Worm (Caenorhabditis elegans) whole organism, mixed stage, embryonic: ENCODE measurements around the gene idpb-5.

ENCODE experiments used
- M03D4.4 ChIP-seq: sonication (generic microtip); optimal IDR thresholded peaks from 2 replicates; lab custom pipeline; 2017; ENCODE audit warnings: mild to moderate bottlenecking, missing genetic modification characterization, missing compliant biosample characterization
- bed-3 ChIP-seq: fragments of 200-800 bp; sonication (Bioruptor generic); optimal IDR thresholded peaks from 3 replicates; lab custom pipeline; 2018; ENCODE audit warnings: mild to moderate bottlenecking, missing genetic modification characterization, moderate library complexity, missing compliant biosample characterization
- blmp-1 ChIP-seq: fragments of 150-350 bp; optimal IDR thresholded peaks from 2 replicates; lab custom pipeline; 2014; ENCODE audit warnings: missing biosample characterization, missing genetic modification characterization
- ceh-39 ChIP-seq: fragments of 150-350 bp; optimal IDR thresholded peaks from 2 replicates; lab custom pipeline; 2014; ENCODE audit warnings: missing biosample characterization, missing genetic modification characterization
- ceh-83 ChIP-seq: fragments of 200-800 bp; sonication (Bioruptor generic); optimal IDR thresholded peaks from 2 replicates; lab custom pipeline; 2018; ENCODE audit warnings: mild to moderate bottlenecking, missing genetic modification characterization, missing compliant biosample characterization
- ces-1 ChIP-seq: fragments of 150-350 bp; optimal IDR thresholded peaks from 2 replicates; lab custom pipeline; 2014; ENCODE audit warnings: missing biosample characterization, missing genetic modification reagents, missing genetic modification characterization
- cnd-1 ChIP-seq: fragments of 200-800 bp; sonication (Bioruptor generic); optimal IDR thresholded peaks from 2 replicates; lab custom pipeline; 2018; ENCODE audit warnings: mild to moderate bottlenecking, missing genetic modification characterization, missing compliant biosample characterization
- drap-1 ChIP-seq: fragments of 200-800 bp; sonication (Bioruptor generic); optimal IDR thresholded peaks from 3 replicates; lab custom pipeline; 2018; ENCODE audit warnings: mild to moderate bottlenecking, missing genetic modification characterization, missing compliant biosample characterization
- elt-1 ChIP-seq: sonication (generic microtip); optimal IDR thresholded peaks from 2 replicates; lab custom pipeline; 2017; ENCODE audit warnings: missing genetic modification characterization, mild to moderate bottlenecking, missing compliant biosample characterization, antibody characterized with exemption, moderate library complexity, borderline replicate concordance; ENCODE audit not compliant: insufficient read depth
- elt-3 ChIP-seq: fragments of 150-350 bp; optimal IDR thresholded peaks from 2 replicates; lab custom pipeline; 2014; ENCODE audit warnings: missing biosample characterization, missing genetic modification characterization
- flh-1 ChIP-seq: fragments of 200-800 bp; sonication (Bioruptor generic); optimal IDR thresholded peaks from 2 replicates; lab custom pipeline; 2018; ENCODE audit warnings: mild to moderate bottlenecking, missing genetic modification characterization, moderate library complexity, missing compliant biosample characterization
- hlh-1 ChIP-seq: fragments of 150-350 bp; optimal IDR thresholded peaks from 2 replicates; lab custom pipeline; 2014; ENCODE audit warnings: missing biosample characterization, missing genetic modification reagents, missing genetic modification characterization
- lin-32 ChIP-seq: fragments of 200-800 bp; sonication (Bioruptor generic); optimal IDR thresholded peaks from 2 replicates; lab custom pipeline; 2018; ENCODE audit warnings: mild to moderate bottlenecking, missing genetic modification characterization, missing compliant biosample characterization
- lsy-2 ChIP-seq: fragments of 150-350 bp; optimal IDR thresholded peaks from 2 replicates; lab custom pipeline; 2014; ENCODE audit warnings: missing biosample characterization, missing genetic modification characterization
- mab-5 ChIP-seq: fragments of 150-350 bp; optimal IDR thresholded peaks from 2 replicates; lab custom pipeline; 2014; ENCODE audit warnings: missing biosample characterization, missing genetic modification characterization
- mep-1 ChIP-seq: fragments of 150-350 bp; optimal IDR thresholded peaks from 2 replicates; lab custom pipeline; 2017; ENCODE audit warnings: missing biosample characterization, missing genetic modification reagents, missing genetic modification characterization, inconsistent platforms
- mls-2 ChIP-seq: sonication (generic microtip); optimal IDR thresholded peaks from 2 replicates; lab custom pipeline; 2016; ENCODE audit warnings: mild to moderate bottlenecking, missing genetic modification characterization, moderate library complexity, missing compliant biosample characterization
- nhr-12 ChIP-seq: fragments of 150-350 bp; optimal IDR thresholded peaks from 2 replicates; lab custom pipeline; 2014; ENCODE audit warnings: missing biosample characterization, missing genetic modification characterization
- nhr-2 ChIP-seq: fragments of 150-350 bp; optimal IDR thresholded peaks from 2 replicates; lab custom pipeline; 2014; ENCODE audit warnings: missing biosample characterization, missing genetic modification characterization
- nhr-237 ChIP-seq: fragments of 150-350 bp; optimal IDR thresholded peaks from 2 replicates; lab custom pipeline; 2014; ENCODE audit warnings: missing biosample characterization, missing genetic modification characterization
- nhr-28 ChIP-seq: fragments of 150-350 bp; optimal IDR thresholded peaks from 2 replicates; lab custom pipeline; 2014; ENCODE audit warnings: missing biosample characterization, missing genetic modification characterization
- nhr-76 ChIP-seq: sonication (generic microtip); optimal IDR thresholded peaks from 2 replicates; lab custom pipeline; 2017; ENCODE audit warnings: missing biosample characterization, missing genetic modification characterization
- pha-4 ChIP-seq: fragments of 150-350 bp; optimal IDR thresholded peaks from 2 replicates; lab custom pipeline; 2018; ENCODE audit warnings: missing biosample characterization, missing genetic modification reagents, missing genetic modification characterization
- sem-2 ChIP-seq: fragments of 200-800 bp; sonication (Bioruptor generic); optimal IDR thresholded peaks from 2 replicates; lab custom pipeline; 2018; ENCODE audit warnings: mild to moderate bottlenecking, missing genetic modification characterization, missing compliant biosample characterization
- snpc-4 ChIP-seq: fragments of 150-350 bp; optimal IDR thresholded peaks from 2 replicates; lab custom pipeline; 2014; ENCODE audit warnings: missing biosample characterization, missing genetic modification characterization
- sptf-1 ChIP-seq: sonication (generic microtip); optimal IDR thresholded peaks from 2 replicates; lab custom pipeline; 2017; ENCODE audit warnings: mild to moderate bottlenecking, missing genetic modification characterization, moderate library complexity, missing compliant biosample characterization
- tbx-8 ChIP-seq: fragments of 200-800 bp; sonication (Bioruptor generic); optimal IDR thresholded peaks from 2 replicates; lab custom pipeline; 2018; ENCODE audit warnings: mild to moderate bottlenecking, missing genetic modification characterization, moderate library complexity, missing compliant biosample characterization
- unc-120 ChIP-seq: sonication (generic microtip); optimal IDR thresholded peaks from 2 replicates; lab custom pipeline; 2017; ENCODE audit warnings: missing genetic modification characterization, missing compliant biosample characterization; ENCODE audit not compliant: poor library complexity, severe bottlenecking
- unc-39 ChIP-seq: fragments of 150-350 bp; optimal IDR thresholded peaks from 2 replicates; lab custom pipeline; 2014; ENCODE audit warnings: missing biosample characterization, missing genetic modification characterization
- unc-62 ChIP-seq: fragments of 150-350 bp; optimal IDR thresholded peaks from 2 replicates; lab custom pipeline; 2014; ENCODE audit warnings: missing biosample characterization, missing genetic modification reagents, missing genetic modification characterization
- zip-8 ChIP-seq: fragments of 150-350 bp; optimal IDR thresholded peaks from 2 replicates; lab custom pipeline; 2014; ENCODE audit warnings: missing biosample characterization, missing genetic modification characterization
- ztf-11 ChIP-seq: fragments of 150-350 bp; optimal IDR thresholded peaks from 2 replicates; lab custom pipeline; 2014; ENCODE audit warnings: missing biosample characterization, missing genetic modification characterization

The idpb-5 gene

ce11 chrV:11811921-11812320 is 27.4 kb upstream of the idpb-5 start, which contains the start of gene D2023.3:
TSS of gene D2023.3 (minus strand) at chrV:11812021.
- TF ChIP-seq nhr-12 (tag; lab: Kevin White, UChicago) (no peak), lin-32 (GFP tag; lab: Kevin White, UChicago) (no peak), nhr-28 (no peak), ztf-11 (no peak)
- TF ChIP-seq, all 35 proteins: peak for 0

DNA sequence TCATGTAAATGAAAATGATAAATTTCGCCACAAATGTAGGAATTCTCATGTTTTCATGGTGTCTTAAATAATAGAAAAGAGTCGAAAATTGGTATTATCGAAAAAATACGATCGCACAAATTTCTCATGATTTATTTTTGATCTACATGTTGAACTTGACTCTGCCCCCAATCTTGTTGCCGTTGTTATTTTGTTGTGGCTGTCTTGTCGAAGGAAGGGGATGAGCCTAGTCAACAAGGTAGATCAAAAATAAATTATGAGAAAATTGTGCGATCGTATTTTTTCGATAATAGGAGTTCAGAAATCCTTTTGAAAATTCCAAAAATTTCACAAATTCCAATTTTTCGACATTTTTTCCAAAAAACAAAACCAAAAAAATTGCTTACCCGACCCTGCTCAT is 23.8 kb upstream of the idpb-5 start:
- TF ChIP-seq mls-2 (tag; lab: Kevin White, UChicago) (no peak), lsy-2 (no peak), elt-1 (no peak), snpc-4 (no peak), mep-1 (tag; lab: Kevin White, UChicago) (no peak)
- TF ChIP-seq, all 35 proteins: peak for 0

- no peak for TF ChIP-seq lsy-2
- TF ChIP-seq unc-39, result no peak
- no peak for TF ChIP-seq M03D4.4 (tag; lab: Kevin White, UChicago)
- no peak for TF ChIP-seq mab-5 (tag; lab: Kevin White, UChicago)
- no peak for TF ChIP-seq ztf-11
- TF ChIP-seq tbx-8 (GFP tag; lab: Kevin White, UChicago), result no peak
- no peak for TF ChIP-seq unc-120 (tag; lab: Kevin White, UChicago)
- TF ChIP-seq mep-1 (tag; lab: Kevin White, UChicago), result no peak
- TF ChIP-seq drap-1 (GFP tag; lab: Kevin White, UChicago), result no peak
- no peak for TF ChIP-seq mls-2 (tag; lab: Kevin White, UChicago)
- TF ChIP-seq elt-1, result no peak
- TF ChIP-seq nhr-12 (tag; lab: Kevin White, UChicago), result no peak
- TF ChIP-seq nhr-76 (tag; lab: Kevin White, UChicago), result no peak
- TF ChIP-seq bed-3, result no peak
Measured at ce11 chrV:11817263-11817726, 22.0 kb upstream of the idpb-5 start.

- TF ChIP-seq sem-2 (no peak), sptf-1 (tag; lab: Kevin White, UChicago) (no peak), mls-2 (tag; lab: Kevin White, UChicago) (no peak), nhr-76 (tag; lab: Kevin White, UChicago) (no peak), zip-8 (no peak), lsy-2 (no peak), snpc-4 (no peak), ceh-83 (GFP tag; lab: Kevin White, UChicago) (no peak), nhr-2 (no peak), cnd-1 (no peak), flh-1 (GFP tag; lab: Kevin White, UChicago) (no peak), elt-3 (tag; lab: Kevin White, UChicago) (no peak), unc-62 (no peak), hlh-1 (tag; lab: Kevin White, UChicago) (no peak), pha-4 (tag; lab: Kevin White, UChicago) (no peak), nhr-12 (tag; lab: Kevin White, UChicago) (no peak), bed-3 (no peak)
Measured at ce11 chrV:11818064-11818463, 21.3 kb upstream of the idpb-5 start.

- no peak for TF ChIP-seq unc-120 (tag; lab: Kevin White, UChicago)
- no peak for TF ChIP-seq ceh-39
- TF ChIP-seq mls-2 (tag; lab: Kevin White, UChicago), result no peak
- TF ChIP-seq flh-1 (GFP tag; lab: Kevin White, UChicago), result no peak
- no peak for TF ChIP-seq nhr-237 (tag; lab: Kevin White, UChicago)
- TF ChIP-seq elt-3 (tag; lab: Kevin White, UChicago), result no peak
- no peak for TF ChIP-seq pha-4 (tag; lab: Kevin White, UChicago)
- no peak for TF ChIP-seq hlh-1 (tag; lab: Kevin White, UChicago)
- no peak for TF ChIP-seq ces-1 (GFP tag; lab: Kevin White, UChicago)
- TF ChIP-seq elt-1, result no peak
- TF ChIP-seq lsy-2, result no peak
- no peak for TF ChIP-seq blmp-1 (tag; lab: Kevin White, UChicago)
- no peak for TF ChIP-seq sptf-1 (tag; lab: Kevin White, UChicago)
- TF ChIP-seq mep-1 (tag; lab: Kevin White, UChicago), result no peak
- no peak for TF ChIP-seq mab-5 (tag; lab: Kevin White, UChicago)
- no peak for TF ChIP-seq nhr-28
- no peak for TF ChIP-seq sem-2
- TF ChIP-seq M03D4.4 (tag; lab: Kevin White, UChicago), result no peak
Measured at ce11 chrV:11818786-11819185, 20.5 kb upstream of the idpb-5 start.
